Fruit fly (Drosophila melanogaster) whole organism, adult: ENCODE data around the gene comm.

Source experiments
- CG11617 ChIP-seq: fragments of 200-800 bp; sonication (Bioruptor generic); optimal IDR thresholded peaks from 2 replicates; lab custom pipeline; 2017; ENCODE audit warnings: mild to moderate bottlenecking, missing biosample characterization, missing genetic modification reagents, missing genetic modification characterization
- CG12768 ChIP-seq: fragments of 200-800 bp; sonication (Bioruptor generic); optimal IDR thresholded peaks from 2 replicates; lab custom pipeline; 2017; ENCODE audit warnings: missing biosample characterization, missing genetic modification characterization, mild to moderate bottlenecking, moderate library complexity, missing genetic modification reagents
- tj ChIP-seq: fragments of 200-800 bp; sonication (Bioruptor generic); optimal IDR thresholded peaks from 3 replicates; lab custom pipeline; 2017; ENCODE audit warnings: missing biosample characterization, mild to moderate bottlenecking, missing genetic modification characterization, moderate library complexity

dm6 chr3L:15700338-15700966 lies 27.8 kb downstream of the comm start:
- TF ChIP-seq tj (no peak), CG12768 (GFP tag; lab: Kevin White, UChicago) (no peak), CG11617 (GFP tag; lab: Kevin White, UChicago) (no peak)
